Fruit fly (Drosophila melanogaster) whole organism, wandering third instar larva: Measurements from ENCODE around the gene Trf5.

Source experiments
- Dfd ChIP-seq: fragments of >200 bp; optimal IDR thresholded peaks from 2 replicates; lab custom pipeline; 2017; ENCODE audit warnings: missing biosample characterization, missing genetic modification characterization
- Dif ChIP-seq: fragments of 200-275, 200-300 bp; sonication (Bioruptor generic); optimal IDR thresholded peaks from 2 replicates; lab custom pipeline; 2018; ENCODE audit warnings: missing biosample characterization, missing genetic modification characterization; ENCODE audit not compliant: partially characterized antibody
- HLH106 ChIP-seq: fragments of 200-800 bp; optimal IDR thresholded peaks from 3 replicates; lab custom pipeline; 2019; ENCODE audit warnings: missing biosample characterization, mild to moderate bottlenecking, missing genetic modification characterization, moderate library complexity
- Hnf4 ChIP-seq: fragments of 200-800 bp; sonication (Bioruptor generic); optimal IDR thresholded peaks from 2 replicates; lab custom pipeline; 2016; ENCODE audit warnings: missing biosample characterization, mild to moderate bottlenecking, missing genetic modification characterization
- Hr83 ChIP-seq: fragments of 200-300 bp; sonication (Bioruptor generic); optimal IDR thresholded peaks from 2 replicates; lab custom pipeline; 2016; ENCODE audit warnings: missing biosample characterization, mild to moderate bottlenecking, missing genetic modification characterization, moderate library complexity; ENCODE audit not compliant: poor library complexity, severe bottlenecking
- Mio ChIP-seq: sonication (Bioruptor generic); optimal IDR thresholded peaks from 2 replicates; lab custom pipeline; 2016; ENCODE audit warnings: missing biosample characterization, missing genetic modification characterization
- OdsH ChIP-seq: fragments of 200-800 bp; sonication (Bioruptor generic); optimal IDR thresholded peaks from 2 replicates; lab custom pipeline; 2016; ENCODE audit warnings: missing biosample characterization, mild to moderate bottlenecking, missing genetic modification characterization
- Rel ChIP-seq, 2 experiments: fragments of 200-800 bp; sonication (Bioruptor generic) in 1 of 2; optimal IDR thresholded peaks; 2 replicates in 1 of 2; 3 replicates in 1 of 2; lab custom pipeline; 2016 to 2019; ENCODE audit warnings: mild to moderate bottlenecking in 2 of 2, missing biosample characterization in 2 of 2, missing genetic modification characterization in 2 of 2, moderate library complexity in 1 of 2
- Sp1 ChIP-seq: fragments of 200-800 bp; sonication (Bioruptor generic); optimal IDR thresholded peaks from 3 replicates; lab custom pipeline; 2019; ENCODE audit warnings: missing biosample characterization, mild to moderate bottlenecking, missing genetic modification characterization, moderate library complexity
- Vsx2 ChIP-seq: fragments of 200-300, 225-300 bp; sonication (Bioruptor generic); optimal IDR thresholded peaks from 2 replicates; lab custom pipeline; 2018; ENCODE audit warnings: missing biosample characterization, missing genetic modification characterization; ENCODE audit not compliant: partially characterized antibody
- brk ChIP-seq: fragments of 200-800 bp; sonication (Bioruptor generic); optimal IDR thresholded peaks from 2 replicates; lab custom pipeline; 2016; ENCODE audit warnings: missing biosample characterization, mild to moderate bottlenecking, missing genetic modification characterization
- dmrt93B ChIP-seq: fragments of 200-800 bp; sonication (Bioruptor generic); optimal IDR thresholded peaks from 2 replicates; lab custom pipeline; 2018; ENCODE audit warnings: missing biosample characterization, mild to moderate bottlenecking, missing genetic modification characterization
- dsf ChIP-seq: sonication (Bioruptor generic); optimal IDR thresholded peaks from 2 replicates; lab custom pipeline; 2016; ENCODE audit warnings: missing biosample characterization, missing genetic modification characterization, borderline replicate concordance
- ey ChIP-seq: fragments of 200-800 bp; sonication (Bioruptor generic); optimal IDR thresholded peaks from 2 replicates; lab custom pipeline; 2016; ENCODE audit warnings: missing biosample characterization, missing genetic modification characterization
- fru ChIP-seq: fragments of 200-800 bp; sonication (Bioruptor generic); optimal IDR thresholded peaks from 3 replicates; lab custom pipeline; 2016; ENCODE audit warnings: missing biosample characterization, mild to moderate bottlenecking, missing genetic modification characterization
- h ChIP-seq: fragments of 200-800 bp; sonication (Bioruptor generic); optimal IDR thresholded peaks from 3 replicates; lab custom pipeline; 2016; ENCODE audit warnings: missing biosample characterization, mild to moderate bottlenecking, missing genetic modification characterization
- jim ChIP-seq: fragments of 175-275, 200-325 bp; sonication (Bioruptor generic); optimal IDR thresholded peaks from 2 replicates; lab custom pipeline; 2016; ENCODE audit warnings: missing biosample characterization, mild to moderate bottlenecking, missing genetic modification characterization
- lola ChIP-seq: fragments of >200 bp; optimal IDR thresholded peaks from 2 replicates; lab custom pipeline; 2017; ENCODE audit warnings: missing biosample characterization, missing genetic modification characterization
- psq ChIP-seq: fragments of 200-800 bp; sonication (Bioruptor generic); optimal IDR thresholded peaks from 3 replicates; lab custom pipeline; 2017; ENCODE audit warnings: missing biosample characterization, mild to moderate bottlenecking, missing genetic modification characterization, moderate library complexity
- sage ChIP-seq: fragments of 200-800 bp; sonication (Bioruptor generic); optimal IDR thresholded peaks from 2 replicates; lab custom pipeline; 2016; ENCODE audit warnings: missing biosample characterization, mild to moderate bottlenecking, missing genetic modification characterization
- tai ChIP-seq: sonication (Bioruptor generic); optimal IDR thresholded peaks from 2 replicates; lab custom pipeline; 2016; ENCODE audit warnings: missing biosample characterization, missing genetic modification characterization
- usp ChIP-seq: fragments of >200 bp; optimal IDR thresholded peaks from 2 replicates; lab custom pipeline; 2017; ENCODE audit warnings: missing biosample characterization, missing genetic modification characterization
- woc ChIP-seq: sonication (Bioruptor generic); optimal IDR thresholded peaks from 2 replicates; lab custom pipeline; 2016; ENCODE audit warnings: missing biosample characterization, mild to moderate bottlenecking, missing genetic modification characterization

Gene Trf5

DNA sequence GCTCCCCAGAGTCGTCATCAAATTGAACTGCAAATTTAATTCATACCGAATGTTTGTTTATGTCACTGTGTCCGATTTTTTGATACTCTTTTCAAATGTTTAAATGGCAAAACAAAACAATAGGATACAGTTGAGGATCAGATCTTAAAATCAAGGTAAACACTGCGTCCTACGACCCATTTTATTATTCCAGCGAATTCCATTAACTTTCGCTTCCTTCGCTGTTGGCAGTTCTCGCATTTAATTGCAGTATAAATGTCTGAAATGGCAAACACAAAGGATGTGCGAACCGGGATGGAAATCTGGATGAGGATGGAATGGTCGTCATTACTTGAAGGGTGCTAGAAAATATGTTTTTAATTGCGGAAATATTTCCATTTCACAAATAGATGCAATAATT lies 43.9 kb downstream of the Trf5 start, which contains the start of gene CG33125:
TSS of gene CG33125 (minus strand) at position 101 of the 400 bp plus-strand sequence.
- no peak for TF ChIP-seq Hnf4
- no peak for TF ChIP-seq psq (GFP tag; lab: Kevin White, UChicago)
- no peak for TF ChIP-seq ey
- TF ChIP-seq fru (GFP tag; lab: Kevin White, UChicago), result no peak
- no peak for TF ChIP-seq brk (GFP tag; lab: Kevin White, UChicago)
- no peak for TF ChIP-seq usp (GFP tag; lab: Kevin White, UChicago)
- no peak for TF ChIP-seq tai (GFP tag; lab: Kevin White, UChicago)
- no peak for TF ChIP-seq dmrt93B
- no peak for TF ChIP-seq Sp1 (GFP tag; lab: Kevin White, UChicago)
- no peak for TF ChIP-seq HLH106
- no peak for TF ChIP-seq Dif (GFP tag; lab: Kevin White, UChicago)
- no peak for TF ChIP-seq dsf
- no peak for TF ChIP-seq Rel (GFP tag; optimal IDR thresholded peaks at IDR 0.05; lab: Kevin White, UChicago)
- no peak for TF ChIP-seq Rel (tag; optimal IDR thresholded peaks at IDR 0.05; lab: Kevin White, UChicago)
- TF ChIP-seq h (GFP tag; lab: Kevin White, UChicago), result no peak
- no peak for TF ChIP-seq jim (GFP tag; lab: Kevin White, UChicago)
- TF ChIP-seq Mio (GFP tag; lab: Kevin White, UChicago), result no peak
- TF ChIP-seq Vsx2 (GFP tag; lab: Kevin White, UChicago), result no peak
- no peak for TF ChIP-seq OdsH (GFP tag; lab: Kevin White, UChicago)
- TF ChIP-seq woc, result no peak
- no peak for TF ChIP-seq Dfd (GFP tag; lab: Kevin White, UChicago)

DNA sequence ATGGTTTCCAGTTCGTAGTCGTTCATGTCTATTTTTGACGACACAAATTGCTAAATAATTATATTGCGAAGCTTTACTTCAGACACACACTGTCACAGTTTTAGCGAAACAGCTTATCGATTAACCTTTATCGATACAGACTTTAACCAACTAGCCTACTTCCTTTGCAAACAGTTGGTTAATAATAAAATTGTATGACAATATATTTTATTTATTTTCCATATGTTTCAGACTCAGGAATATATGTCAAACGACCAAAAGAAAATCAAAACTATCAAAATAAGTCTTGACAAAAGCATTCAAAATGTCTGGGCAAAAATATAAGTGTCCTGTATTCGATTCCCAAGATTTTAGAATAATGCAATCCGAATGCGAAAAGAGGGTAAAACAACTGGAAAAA lies 48.6 kb downstream of the Trf5 start, which contains the start of the genes CG9962 and CG43851:
TSS of gene CG9962 (minus strand) at position 101 of the 400 bp plus-strand sequence.
TSS of gene CG43851 (plus strand) at position 267 of the 400 bp plus-strand sequence.
- TF ChIP-seq h (GFP tag; lab: Kevin White, UChicago) (no peak), lola (GFP tag; lab: Kevin White, UChicago) (no peak), jim (GFP tag; lab: Kevin White, UChicago) (no peak), HLH106 (no peak), Hr83 (GFP tag; lab: Kevin White, UChicago) (no peak), Hnf4 (no peak), Mio (GFP tag; lab: Kevin White, UChicago) (no peak), woc (no peak), sage (no peak)
